Worm (Caenorhabditis elegans) whole organism, L4 larva: Measurements from ENCODE around the gene K05F6.4.

Experiments used
- F37D6.2 ChIP-seq: sonication (generic microtip); optimal IDR thresholded peaks from 2 replicates; lab custom pipeline; 2016; ENCODE audit warnings: mild to moderate bottlenecking, missing genetic modification characterization, missing compliant biosample characterization
- R02D3.7 ChIP-seq: fragments of 150-350 bp; sonication (generic microtip); optimal IDR thresholded peaks from 3 replicates; lab custom pipeline; 2014; ENCODE audit warnings: missing biosample characterization, missing genetic modification characterization
- Y105C5A.15 ChIP-seq: fragments of 200-800 bp; sonication (Bioruptor generic); IDR thresholded peaks from 2 replicates; pipeline ENCODE4 v1.3.6; 2022; ENCODE audit warnings: missing genetic modification characterization, missing compliant biosample characterization
- Y48G9A.11 ChIP-seq: fragments of 200-800 bp; sonication (Bioruptor generic); IDR thresholded peaks from 2 replicates; pipeline ENCODE4 v1.3.6; 2022; ENCODE audit warnings: missing genetic modification reagents, missing genetic modification characterization, missing compliant biosample characterization
- Y5F2A.4 ChIP-seq: fragments of 200-800 bp; sonication (Bioruptor generic); optimal IDR thresholded peaks from 2 replicates; lab custom pipeline; 2018; ENCODE audit warnings: mild to moderate bottlenecking, missing genetic modification characterization, missing compliant biosample characterization
- Y75B8A.6 ChIP-seq: fragments of 200-800 bp; sonication (Bioruptor generic); IDR thresholded peaks from 2 replicates; pipeline ENCODE4 v1.3.6; 2022; ENCODE audit warnings: missing genetic modification reagents, missing genetic modification characterization, missing compliant biosample characterization
- aha-1 ChIP-seq: fragments of 150-350 bp; peaks from one replicate; lab custom pipeline; 2014; ENCODE audit warnings: missing biosample characterization, missing genetic modification characterization
- aly-2 ChIP-seq: sonication (generic microtip); optimal IDR thresholded peaks from 2 replicates; lab custom pipeline; 2018; ENCODE audit warnings: missing biosample characterization, missing genetic modification characterization
- ceh-28 ChIP-seq: fragments of 150-350 bp; optimal IDR thresholded peaks from 2 replicates; lab custom pipeline; 2014; ENCODE audit warnings: missing biosample characterization, missing genetic modification reagents, missing genetic modification characterization
- ceh-82 ChIP-seq: sonication (generic microtip); optimal IDR thresholded peaks from 2 replicates; lab custom pipeline; 2017; ENCODE audit warnings: missing biosample characterization, missing genetic modification characterization
- ctbp-1 ChIP-seq: fragments of 200-800 bp; sonication (Bioruptor generic); IDR thresholded peaks from 2 replicates; pipeline ENCODE4 v1.3.6; 2022; ENCODE audit warnings: missing genetic modification reagents, missing genetic modification characterization, missing compliant biosample characterization
- daf-12 ChIP-seq: fragments of 150-350 bp; optimal IDR thresholded peaks from 2 replicates; lab custom pipeline; 2014; ENCODE audit warnings: missing biosample characterization, missing genetic modification reagents, missing genetic modification characterization
- daf-8 ChIP-seq: fragments of 200-800 bp; sonication (Bioruptor generic); IDR thresholded peaks from 2 replicates; pipeline ENCODE4 v1.3.6; 2022; ENCODE audit warnings: missing genetic modification characterization, missing compliant biosample characterization
- dmd-9 ChIP-seq: fragments of 200-800 bp; sonication (Bioruptor generic); IDR thresholded peaks from 2 replicates; pipeline ENCODE4 v1.3.6; 2022; ENCODE audit warnings: missing genetic modification reagents, missing genetic modification characterization, missing compliant biosample characterization
- egl-43 ChIP-seq: fragments of 200-800 bp; sonication (Bioruptor generic); IDR thresholded peaks from 2 replicates; pipeline ENCODE4 v1.3.6; 2022; ENCODE audit warnings: missing genetic modification reagents, missing genetic modification characterization, missing compliant biosample characterization
- fkh-10 ChIP-seq: fragments of 150-350 bp; optimal IDR thresholded peaks from 2 replicates; lab custom pipeline; 2014; ENCODE audit warnings: missing biosample characterization, missing genetic modification reagents, missing genetic modification characterization
- fos-1 ChIP-seq: fragments of 150-350 bp; optimal IDR thresholded peaks from 2 replicates; lab custom pipeline; 2014; ENCODE audit warnings: missing biosample characterization, missing genetic modification characterization
- hif-1 ChIP-seq, 2 experiments: sonication (generic microtip); optimal IDR thresholded peaks; 2 replicates each; lab custom pipeline; 2016 to 2017; ENCODE audit warnings: missing compliant biosample characterization in 2 of 2, missing genetic modification characterization in 2 of 2, missing genetic modification reagents in 2 of 2, missing genotype in 2 of 2, mild to moderate bottlenecking in 1 of 2
- hlh-11 ChIP-seq: fragments of 200-800 bp; sonication (Bioruptor generic); optimal IDR thresholded peaks from 2 replicates; lab custom pipeline; 2018; ENCODE audit warnings: mild to moderate bottlenecking, missing genetic modification characterization, missing compliant biosample characterization
- lim-7 ChIP-seq: fragments of 200-800 bp; sonication (Bioruptor generic); IDR thresholded peaks from 2 replicates; pipeline ENCODE4 v1.3.6; 2022; ENCODE audit warnings: missing genetic modification characterization, missing compliant biosample characterization
- lin-15B ChIP-seq: fragments of 150-350 bp; sonication (generic microtip); optimal IDR thresholded peaks from 3 replicates; lab custom pipeline; 2014; ENCODE audit warnings: missing biosample characterization, missing genetic modification characterization
- lin-39 ChIP-seq: fragments of 150-350 bp; optimal IDR thresholded peaks from 2 replicates; lab custom pipeline; 2014; ENCODE audit warnings: missing biosample characterization, missing genetic modification reagents, missing genetic modification characterization
- lsy-2 ChIP-seq, 2 experiments: fragments of 150-350 bp in 1 of 2; sonication (generic microtip) in 1 of 2; optimal IDR thresholded peaks; 2 replicates each; lab custom pipeline; 2014 to 2017; ENCODE audit warnings: missing biosample characterization in 2 of 2, missing genetic modification characterization in 2 of 2
- mdl-1 ChIP-seq, 2 experiments: fragments of 150-350 bp in 1 of 2; sonication (generic microtip) in 1 of 2; optimal IDR thresholded peaks; 2 replicates each; lab custom pipeline; 2014 to 2017; ENCODE audit warnings: missing biosample characterization in 2 of 2, missing genetic modification characterization in 2 of 2
- mdt-29 ChIP-seq: fragments of 200-800 bp; sonication (Bioruptor generic); IDR thresholded peaks from 2 replicates; pipeline ENCODE4 v1.3.6; 2022; ENCODE audit warnings: missing genetic modification reagents, missing genetic modification characterization, missing compliant biosample characterization
- mes-2 ChIP-seq: sonication (generic microtip); optimal IDR thresholded peaks from 2 replicates; lab custom pipeline; 2016; ENCODE audit warnings: missing genotype, mild to moderate bottlenecking, missing genetic modification characterization, missing compliant biosample characterization; ENCODE audit not compliant: poor library complexity, severe bottlenecking
- mxl-2 ChIP-seq: fragments of 200-800 bp; sonication (Bioruptor generic); conservative IDR thresholded peaks from 2 replicates; pipeline ENCODE4 v1.3.6; 2022; ENCODE audit warnings: missing genetic modification reagents, missing genetic modification characterization, missing compliant biosample characterization
- nhr-11 ChIP-seq: fragments of 150-350 bp; optimal IDR thresholded peaks from 2 replicates; lab custom pipeline; 2014; ENCODE audit warnings: missing biosample characterization, missing genetic modification characterization
- nhr-6 ChIP-seq: fragments of 150-350 bp; optimal IDR thresholded peaks from 2 replicates; lab custom pipeline; 2014; ENCODE audit warnings: missing biosample characterization, missing genetic modification characterization
- skn-1 ChIP-seq: fragments of 150-350 bp; optimal IDR thresholded peaks from 2 replicates; lab custom pipeline; 2014; ENCODE audit warnings: missing biosample characterization, missing genetic modification characterization
- snpc-1.2 ChIP-seq: fragments of 200-800 bp; sonication (Bioruptor generic); IDR thresholded peaks from 2 replicates; pipeline ENCODE4 v1.3.6; 2022; ENCODE audit warnings: missing genetic modification reagents, missing genetic modification characterization, missing compliant biosample characterization
- unc-62 ChIP-seq, 3 experiments: fragments of 150-350 bp in 1 of 3; sonication (generic microtip); optimal IDR thresholded peaks in 2 of 3; peaks in 1 of 3; 1 replicate in 1 of 3; 2 replicates in 2 of 3; lab custom pipeline; 2014 to 2017; ENCODE audit warnings: missing biosample characterization in 3 of 3, missing genetic modification characterization in 3 of 3, missing genetic modification reagents in 3 of 3, missing genotype in 1 of 3
- vab-7 ChIP-seq: fragments of 200-800 bp; sonication (Bioruptor generic); IDR thresholded peaks from 2 replicates; pipeline ENCODE4 v1.3.6; 2022; ENCODE audit warnings: missing genetic modification reagents, missing genetic modification characterization, missing compliant biosample characterization

The K05F6.4 gene

DNA sequence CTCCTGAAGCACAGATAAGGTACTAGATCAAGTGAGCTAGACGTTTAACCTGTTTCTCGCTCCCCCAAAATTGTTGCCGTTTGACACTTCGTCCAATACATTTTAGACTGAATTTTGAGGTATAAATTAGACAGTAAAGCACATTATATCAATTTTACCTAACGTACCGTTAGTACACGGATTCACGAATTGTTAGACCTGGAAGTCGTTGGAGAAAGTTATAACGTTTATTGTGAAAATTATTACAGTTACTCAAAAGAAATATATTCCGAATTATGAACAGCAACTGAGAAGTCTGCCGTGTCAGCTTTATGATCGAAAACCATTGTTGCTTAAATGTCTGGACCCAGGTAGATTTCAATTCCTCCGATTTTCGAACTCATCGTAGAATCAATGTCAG lies 17.6 kb downstream of the K05F6.4 start:
- TF ChIP-seq hif-1 (tag; optimal IDR thresholded peaks at IDR 0.05; lab: Kevin White, UChicago) (no peak), unc-62 (GFP tag; optimal IDR thresholded peaks at IDR 0.05 in 1 of 2; lab: Kevin White, UChicago) (peak in 1 of 2 experiments; percentile 41), unc-62 (tag; optimal IDR thresholded peaks at IDR 0.05; lab: Kevin White, UChicago) (no peak)

ce11 chrII:1561863-1562262 lies 18.6 kb downstream of the K05F6.4 start, which contains the start of gene K05F6.14:
K05F6.14 (plus strand) TSS chrII:1562163.
- no peak for TF ChIP-seq mdt-29 (GFP tag; lab: Robert Waterston, UW)
- TF ChIP-seq aha-1 (tag; lab: Kevin White, UChicago) = no peak
- no peak for TF ChIP-seq lsy-2 (tag; optimal IDR thresholded peaks at IDR 0.05; lab: Kevin White, UChicago)
- TF ChIP-seq F37D6.2 (tag; lab: Kevin White, UChicago) = no peak
- no peak for TF ChIP-seq hlh-11 (tag; lab: Kevin White, UChicago)
- TF ChIP-seq Y48G9A.11 = no peak
- TF ChIP-seq Y5F2A.4 = no peak
- no peak for TF ChIP-seq ceh-28 (tag; lab: Kevin White, UChicago)
- TF ChIP-seq lim-7 = no peak
- TF ChIP-seq ceh-82 = no peak

ce11 chrII:1567646-1568045 lies 24.4 kb downstream of the K05F6.4 start, which contains the start of gene K05F6.8:
K05F6.8 (minus strand) TSS chrII:1567746.
- TF ChIP-seq Y105C5A.15 (GFP tag; lab: Robert Waterston, UW) (no peak), lin-39 (tag; lab: Kevin White, UChicago) (no peak), nhr-11 (no peak), mxl-2 (GFP tag; lab: Robert Waterston, UW) (no peak), R02D3.7 (no peak), mdt-29 (GFP tag; lab: Robert Waterston, UW) (no peak), aly-2 (tag; lab: Kevin White, UChicago) (no peak), mes-2 (tag; lab: Kevin White, UChicago) (no peak), vab-7 (no peak), daf-12 (no peak), skn-1 (tag; lab: Kevin White, UChicago) (no peak), mdl-1 (tag; optimal IDR thresholded peaks at IDR 0.05; lab: Kevin White, UChicago) (no peak), ctbp-1 (no peak), egl-43 (GFP tag; lab: Robert Waterston, UW) (no peak), daf-8 (no peak)

DNA sequence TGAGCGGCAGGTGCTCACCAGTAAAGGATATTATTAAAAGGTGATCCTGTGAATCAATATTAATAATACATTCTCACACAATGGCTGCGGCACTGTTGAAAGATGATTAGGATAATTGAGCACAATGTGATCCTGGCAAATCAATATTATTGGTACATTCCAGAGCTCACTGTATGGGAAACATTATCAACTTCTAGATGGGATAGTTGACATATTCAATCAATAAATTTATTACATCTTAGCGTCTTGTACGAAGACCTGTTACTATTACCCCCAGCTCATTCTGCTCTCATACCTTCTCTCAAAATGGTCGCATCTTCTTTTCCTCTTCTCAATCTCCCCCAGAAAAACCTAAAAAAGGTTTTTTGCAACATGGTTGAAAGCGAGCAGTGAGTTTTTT lies 24.9 kb downstream of the K05F6.4 start, which contains the start of gene fbxb-49:
TSS of gene fbxb-49 (plus strand) at position 301 of the 400 bp plus-strand sequence.
- TF ChIP-seq aha-1 (tag; lab: Kevin White, UChicago) (peak; percentile 71), Y75B8A.6 (GFP tag; lab: Robert Waterston, UW) (no peak)

DNA sequence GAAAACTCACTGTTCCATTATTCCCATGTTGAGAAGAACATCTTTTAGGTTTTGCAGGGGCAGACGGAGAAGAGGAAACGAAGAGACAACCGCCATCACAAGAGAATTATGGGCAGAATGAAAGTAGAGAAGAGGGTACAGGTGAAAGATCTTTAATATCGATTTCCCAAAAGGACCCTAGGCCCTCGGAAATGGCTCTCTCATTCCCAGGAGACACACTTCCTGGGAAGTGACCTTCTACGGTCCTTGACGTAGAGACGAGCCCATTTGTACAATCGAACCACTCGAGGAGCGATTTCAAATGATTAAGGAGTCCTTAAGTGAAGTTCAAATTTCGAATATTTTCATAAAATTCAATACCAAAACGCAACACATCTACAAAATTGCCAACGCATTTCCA lies 27.8 kb downstream of the K05F6.4 start, which contains the start of gene fbxb-46:
TSS of gene fbxb-46 (minus strand) at position 101 of the 400 bp plus-strand sequence.
- TF ChIP-seq skn-1 (tag; lab: Kevin White, UChicago) (no peak), fos-1 (tag; lab: Kevin White, UChicago) (no peak), dmd-9 (GFP tag; lab: Robert Waterston, UW) (no peak), nhr-6 (tag; lab: Kevin White, UChicago) (no peak), Y105C5A.15 (GFP tag; lab: Robert Waterston, UW) (no peak), snpc-1.2 (GFP tag; lab: Robert Waterston, UW) (no peak), aly-2 (tag; lab: Kevin White, UChicago) (no peak), lin-15B (tag; lab: Kevin White, UChicago) (no peak), fkh-10 (GFP tag; lab: Kevin White, UChicago) (no peak)
